Worm (Caenorhabditis elegans): Measurements from ENCODE around the gene R11G1.1.

- TF ChIP-seq ceh-19 (GFP tag; optimal IDR thresholded peaks at IDR 0.05) (no peak), ceh-45 (GFP tag; IDR thresholded peaks at IDR 0.05) (no peak), unc-55 (GFP tag; optimal IDR thresholded peaks at IDR 0.05) (no peak), dve-1 (tag; optimal IDR thresholded peaks at IDR 0.05) (no peak), ref-2 (tag; optimal IDR thresholded peaks at IDR 0.05) (no peak), ahr-1 (tag; optimal IDR thresholded peaks at IDR 0.05) (no peak)
Observed at ce11 chrX:3686420-3686819, 27.1 kb downstream of the R11G1.1 start.
